Worm (Caenorhabditis elegans) whole organism, L2 larva: Measurements from ENCODE around the gene mrpl-45.

Experiments
- C34F6.9 ChIP-seq: fragments of 150-350 bp; optimal IDR thresholded peaks from 2 replicates; lab custom pipeline; 2014; ENCODE audit warnings: missing biosample characterization, missing genetic modification characterization
- R02D3.7 ChIP-seq: fragments of 150-350 bp; optimal IDR thresholded peaks from 2 replicates; lab custom pipeline; 2014; ENCODE audit warnings: missing biosample characterization, missing genetic modification characterization
- Y55F3AM.14 ChIP-seq: fragments of 200-800 bp; sonication (Bioruptor generic); optimal IDR thresholded peaks from 2 replicates; lab custom pipeline; 2018; ENCODE audit warnings: mild to moderate bottlenecking, missing genetic modification characterization, missing compliant biosample characterization
- ZK546.5 ChIP-seq: sonication (generic microtip); optimal IDR thresholded peaks from 2 replicates; lab custom pipeline; 2017; ENCODE audit warnings: missing biosample characterization, missing genetic modification characterization
- alr-1 ChIP-seq: fragments of 150-350 bp; optimal IDR thresholded peaks from 2 replicates; lab custom pipeline; 2014; ENCODE audit warnings: missing biosample characterization, missing genetic modification characterization
- aly-2 ChIP-seq: fragments of 150-350 bp; optimal IDR thresholded peaks from 2 replicates; lab custom pipeline; 2014; ENCODE audit warnings: missing biosample characterization, missing genetic modification characterization
- ama-1 ChIP-seq: fragments of 150-350 bp; optimal IDR thresholded peaks from 2 replicates; lab custom pipeline; 2018; ENCODE audit warnings: inconsistent platforms
- blmp-1 ChIP-seq: sonication (generic microtip); optimal IDR thresholded peaks from 2 replicates; lab custom pipeline; 2017; ENCODE audit warnings: missing genetic modification characterization, mild to moderate bottlenecking, missing compliant biosample characterization, antibody characterized with exemption, moderate library complexity; ENCODE audit not compliant: insufficient read depth
- ceh-16 ChIP-seq: fragments of 150-350 bp; optimal IDR thresholded peaks from 2 replicates; lab custom pipeline; 2014; ENCODE audit warnings: missing biosample characterization, missing genetic modification characterization
- ceh-82 ChIP-seq: fragments of 150-350 bp; optimal IDR thresholded peaks from 2 replicates; lab custom pipeline; 2014; ENCODE audit warnings: missing biosample characterization, missing genetic modification characterization
- crh-2 ChIP-seq: sonication (generic microtip); optimal IDR thresholded peaks from 2 replicates; lab custom pipeline; 2017; ENCODE audit warnings: missing biosample characterization, missing genetic modification characterization
- dmd-4 ChIP-seq: sonication (generic microtip); optimal IDR thresholded peaks from 2 replicates; lab custom pipeline; 2017; ENCODE audit warnings: missing biosample characterization, missing genetic modification characterization
- egl-27 ChIP-seq: sonication (generic microtip); optimal IDR thresholded peaks from 3 replicates; lab custom pipeline; 2017; ENCODE audit warnings: missing biosample characterization, missing genetic modification reagents, missing genetic modification characterization
- elt-1 ChIP-seq: fragments of 150-350 bp; optimal IDR thresholded peaks from 2 replicates; lab custom pipeline; 2014; ENCODE audit warnings: missing biosample characterization, missing genetic modification characterization
- fos-1 ChIP-seq: fragments of 150-350 bp; optimal IDR thresholded peaks from 2 replicates; lab custom pipeline; 2014; ENCODE audit warnings: missing biosample characterization, missing genetic modification characterization
- gmeb-1 ChIP-seq: fragments of 150-350 bp; optimal IDR thresholded peaks from 2 replicates; lab custom pipeline; 2014; ENCODE audit warnings: missing biosample characterization, missing genetic modification characterization
- lin-11 ChIP-seq: fragments of 150-350 bp; sonication (generic microtip); optimal IDR thresholded peaks from 2 replicates; lab custom pipeline; 2014; ENCODE audit warnings: missing biosample characterization, missing genetic modification characterization, inconsistent platforms, mixed read lengths
- lin-13 ChIP-seq: fragments of 150-350 bp; optimal IDR thresholded peaks from 2 replicates; lab custom pipeline; 2014; ENCODE audit warnings: missing biosample characterization, missing genetic modification reagents, missing genetic modification characterization
- lin-39 ChIP-seq: fragments of 150-350 bp; optimal IDR thresholded peaks from 2 replicates; lab custom pipeline; 2014; ENCODE audit warnings: missing biosample characterization, missing genetic modification reagents, missing genetic modification characterization
- lsy-2 ChIP-seq, 2 experiments: fragments of 150-350 bp in 1 of 2; sonication (generic microtip) in 1 of 2; optimal IDR thresholded peaks; 2 replicates each; lab custom pipeline; 2014 to 2017; ENCODE audit warnings: missing biosample characterization in 2 of 2, missing genetic modification characterization in 2 of 2
- mab-5 ChIP-seq: fragments of 150-350 bp; optimal IDR thresholded peaks from 2 replicates; lab custom pipeline; 2014; ENCODE audit warnings: missing biosample characterization, missing genetic modification characterization
- mbf-1 ChIP-seq: sonication (generic microtip); optimal IDR thresholded peaks from 2 replicates; lab custom pipeline; 2017; ENCODE audit warnings: missing biosample characterization, missing genetic modification characterization
- mdl-1 ChIP-seq, 2 experiments: fragments of 150-350 bp in 1 of 2; sonication (generic microtip) in 1 of 2; optimal IDR thresholded peaks; 2 replicates each; lab custom pipeline; 2017; ENCODE audit warnings: missing biosample characterization in 2 of 2, missing genetic modification characterization in 2 of 2
- nhr-10 ChIP-seq: sonication (generic microtip); optimal IDR thresholded peaks from 2 replicates; lab custom pipeline; 2017; ENCODE audit warnings: missing biosample characterization, missing genetic modification characterization
- nhr-11 ChIP-seq: fragments of 150-350 bp; optimal IDR thresholded peaks from 2 replicates; lab custom pipeline; 2014; ENCODE audit warnings: missing biosample characterization, missing genetic modification characterization
- nhr-12 ChIP-seq: fragments of 150-350 bp; optimal IDR thresholded peaks from 2 replicates; lab custom pipeline; 2014; ENCODE audit warnings: missing biosample characterization, missing genetic modification characterization
- nhr-129 ChIP-seq: fragments of 150-350 bp; optimal IDR thresholded peaks from 2 replicates; lab custom pipeline; 2014; ENCODE audit warnings: missing biosample characterization, missing genetic modification characterization
- nhr-21 ChIP-seq: fragments of 150-350 bp; optimal IDR thresholded peaks from 2 replicates; lab custom pipeline; 2014; ENCODE audit warnings: missing biosample characterization, missing genetic modification characterization
- nhr-23 ChIP-seq: fragments of 150-350 bp; optimal IDR thresholded peaks from 2 replicates; lab custom pipeline; 2014; ENCODE audit warnings: missing biosample characterization, missing genetic modification reagents, missing genetic modification characterization
- nhr-237 ChIP-seq: fragments of 150-350 bp; optimal IDR thresholded peaks from 2 replicates; lab custom pipeline; 2014; ENCODE audit warnings: missing biosample characterization, missing genetic modification characterization
- nhr-25 ChIP-seq: fragments of 150-350 bp; sonication (generic microtip); optimal IDR thresholded peaks from 3 replicates; lab custom pipeline; 2014; ENCODE audit warnings: missing biosample characterization, missing genetic modification characterization
- nhr-6 ChIP-seq: fragments of 150-350 bp; optimal IDR thresholded peaks from 2 replicates; lab custom pipeline; 2014; ENCODE audit warnings: missing biosample characterization, missing genetic modification characterization
- nhr-77 ChIP-seq: fragments of 150-350 bp; optimal IDR thresholded peaks from 2 replicates; lab custom pipeline; 2014; ENCODE audit warnings: missing biosample characterization, missing genetic modification characterization
- peb-1 ChIP-seq: fragments of 150-350 bp; optimal IDR thresholded peaks from 2 replicates; lab custom pipeline; 2014; ENCODE audit warnings: missing biosample characterization, missing genetic modification characterization
- sem-4 ChIP-seq: fragments of 150-350 bp; optimal IDR thresholded peaks from 2 replicates; lab custom pipeline; 2014; ENCODE audit warnings: missing biosample characterization, missing genetic modification reagents, missing genetic modification characterization
- skn-1 ChIP-seq: sonication (generic microtip); optimal IDR thresholded peaks from 2 replicates; lab custom pipeline; 2017; ENCODE audit warnings: missing biosample characterization, missing genetic modification characterization
- sma-3 ChIP-seq: sonication (generic microtip); optimal IDR thresholded peaks from 2 replicates; lab custom pipeline; 2016; ENCODE audit warnings: missing genetic modification reagents, missing genetic modification characterization, missing compliant biosample characterization
- sma-9 ChIP-seq, 2 experiments: fragments of 150-350 bp in 1 of 2; sonication (generic microtip) in 1 of 2; optimal IDR thresholded peaks; 2 replicates each; lab custom pipeline; 2014 to 2016; ENCODE audit warnings: missing genetic modification characterization in 2 of 2, mild to moderate bottlenecking in 1 of 2, missing biosample characterization in 1 of 2, missing compliant biosample characterization in 1 of 2, missing genetic modification reagents in 1 of 2, moderate library complexity in 1 of 2
- snpc-4 ChIP-seq: fragments of 150-350 bp; optimal IDR thresholded peaks from 2 replicates; lab custom pipeline; 2014; ENCODE audit warnings: missing biosample characterization, missing genetic modification characterization
- unc-39 ChIP-seq: fragments of 150-350 bp; optimal IDR thresholded peaks from 2 replicates; lab custom pipeline; 2014; ENCODE audit warnings: missing biosample characterization, missing genetic modification characterization
- unc-55 ChIP-seq: fragments of 150-350 bp; sonication (generic microtip); optimal IDR thresholded peaks from 3 replicates; lab custom pipeline; 2014; ENCODE audit warnings: missing biosample characterization, missing genetic modification reagents, missing genetic modification characterization
- unc-62 ChIP-seq: fragments of 150-350 bp; optimal IDR thresholded peaks from 2 replicates; lab custom pipeline; 2014; ENCODE audit warnings: missing biosample characterization, missing genetic modification reagents, missing genetic modification characterization
- zag-1 ChIP-seq: fragments of 150-350 bp; optimal IDR thresholded peaks from 2 replicates; lab custom pipeline; 2014; ENCODE audit warnings: missing biosample characterization, missing genetic modification characterization
- ztf-1 ChIP-seq: fragments of 200-800 bp; sonication (Bioruptor generic); conservative IDR thresholded peaks from 2 replicates; pipeline ENCODE4 v1.3.6; 2022; ENCODE audit warnings: missing genetic modification characterization, missing compliant biosample characterization
- ztf-4 ChIP-seq: fragments of 150-350 bp; optimal IDR thresholded peaks from 2 replicates; lab custom pipeline; 2014; ENCODE audit warnings: missing biosample characterization, missing genetic modification characterization

The mrpl-45 gene

ce11 chrIII:1207852-1208251, 6.0 kb upstream of the mrpl-45 start, which contains the start of gene orc-3:
Gene orc-3, plus strand, starts transcription at chrIII:1208133.
- TF ChIP-seq mbf-1 (no peak), fos-1 (no peak), gmeb-1 (tag; lab: Kevin White, UChicago) (peak; percentile 84), skn-1 (no peak), mdl-1 (tag; optimal IDR thresholded peaks at IDR 0.05; lab: Kevin White, UChicago) (no peak), crh-2 (tag; lab: Kevin White, UChicago) (no peak), peb-1 (tag; lab: Kevin White, UChicago) (no peak), sma-9 (GFP tag; optimal IDR thresholded peaks at IDR 0.05; lab: Kevin White, UChicago) (no peak), sma-9 (tag; optimal IDR thresholded peaks at IDR 0.05; lab: Kevin White, UChicago) (no peak), ZK546.5 (tag; lab: Kevin White, UChicago) (no peak), mab-5 (tag; lab: Kevin White, UChicago) (no peak), nhr-25 (no peak), sma-3 (GFP tag; lab: Kevin White, UChicago) (no peak), lsy-2 (tag; optimal IDR thresholded peaks at IDR 0.05; lab: Kevin White, UChicago) (peak in 1 of 2 experiments; percentile 55), nhr-23 (tag; lab: Kevin White, UChicago) (no peak), blmp-1 (tag; lab: Kevin White, UChicago) (no peak), nhr-129 (tag; lab: Kevin White, UChicago) (peak; percentile 21), ama-1 (lab: Kevin White, UChicago) (no peak), elt-1 (no peak), C34F6.9 (tag; lab: Kevin White, UChicago) (peak; percentile 34), zag-1 (tag; lab: Kevin White, UChicago) (no peak), nhr-21 (tag; lab: Kevin White, UChicago) (no peak), ztf-1 (GFP tag; lab: Robert Waterston, UW) (no peak), Y55F3AM.14 (GFP tag; lab: Kevin White, UChicago) (no peak), nhr-12 (tag; lab: Kevin White, UChicago) (no peak), nhr-10 (tag; lab: Kevin White, UChicago) (no peak), unc-39 (tag; lab: Kevin White, UChicago) (no peak), lin-13 (GFP tag; lab: Kevin White, UChicago) (peak; percentile 58), unc-55 (peak; percentile 56), nhr-6 (no peak), egl-27 (tag; lab: Kevin White, UChicago) (no peak), ceh-16 (tag; lab: Kevin White, UChicago) (no peak), snpc-4 (no peak), aly-2 (no peak), unc-62 (no peak), ztf-4 (no peak), nhr-77 (tag; lab: Kevin White, UChicago) (no peak), ceh-82 (tag; lab: Kevin White, UChicago) (no peak), dmd-4 (tag; lab: Kevin White, UChicago) (no peak), sem-4 (tag; lab: Kevin White, UChicago) (no peak), alr-1 (tag; lab: Kevin White, UChicago) (no peak), nhr-11 (no peak), lin-11 (no peak), lin-39 (tag; lab: Kevin White, UChicago) (no peak), R02D3.7 (no peak), nhr-237 (tag; lab: Kevin White, UChicago) (no peak)

- TF ChIP-seq elt-1: no peak
- TF ChIP-seq nhr-11: no peak
- no peak for TF ChIP-seq lin-13 (GFP tag; lab: Kevin White, UChicago)
- TF ChIP-seq ZK546.5 (tag; lab: Kevin White, UChicago): no peak
- TF ChIP-seq Y55F3AM.14 (GFP tag; lab: Kevin White, UChicago): no peak
- TF ChIP-seq nhr-25: no peak
- TF ChIP-seq nhr-23 (tag; lab: Kevin White, UChicago): no peak
- no peak for TF ChIP-seq nhr-6
- no peak for TF ChIP-seq sem-4 (tag; lab: Kevin White, UChicago)
- no peak for TF ChIP-seq unc-39 (tag; lab: Kevin White, UChicago)
- no peak for TF ChIP-seq blmp-1 (tag; lab: Kevin White, UChicago)
- no peak for TF ChIP-seq mab-5 (tag; lab: Kevin White, UChicago)
- no peak for TF ChIP-seq fos-1
These were observed 5.2 kb upstream of the mrpl-45 start for ce11 chrIII:1207027-1207426.
